Worm (Caenorhabditis elegans): ENCODE data around the gene rbm-26.

DNA sequence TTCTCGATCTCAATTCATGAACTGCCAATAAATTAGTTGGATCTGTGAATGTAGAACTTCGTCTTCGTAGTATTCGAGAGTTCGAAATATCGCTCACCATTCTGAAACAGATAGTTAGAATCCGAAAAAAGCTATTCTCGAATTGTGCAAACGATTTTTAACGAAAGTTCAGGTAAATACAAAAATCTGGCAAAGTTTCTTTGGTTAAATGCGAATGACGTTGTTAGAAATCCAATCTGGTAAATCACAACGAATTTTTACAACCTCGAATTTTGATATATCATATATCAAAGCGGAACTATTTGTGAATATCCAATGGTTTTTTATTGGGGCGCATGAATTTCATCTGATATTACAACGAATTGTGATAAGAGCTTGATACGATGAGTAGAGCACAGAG lies 2.1 kb upstream of the rbm-26 start, which contains the start of gene hpo-28:
- TF ChIP-seq unc-39 (tag; optimal IDR thresholded peaks at IDR 0.05) (no peak), R02D3.7 (tag; optimal IDR thresholded peaks at IDR 0.05) (no peak), mdl-1 (tag; optimal IDR thresholded peaks at IDR 0.05) (no peak), pha-4 (tag; optimal IDR thresholded peaks at IDR 0.05) (no peak), ama-1 (optimal IDR thresholded peaks at IDR 0.05) (no peak)

Measured in whole organism, L3 larva.